Fruit fly (Drosophila melanogaster) whole organism, embryonic: ENCODE measurements around the gene CG14657.

Experiments used
- Asciz ChIP-seq: fragments of 200-800 bp; sonication (Bioruptor generic); optimal IDR thresholded peaks from 2 replicates; lab custom pipeline; 2017; ENCODE audit warnings: missing biosample characterization, mild to moderate bottlenecking, missing genetic modification characterization, missing genetic modification reagents
- B-H2 ChIP-seq: fragments of 200-800 bp; sonication (Bioruptor generic); optimal IDR thresholded peaks from 2 replicates; lab custom pipeline; 2018; ENCODE audit warnings: missing biosample characterization, mild to moderate bottlenecking, missing genetic modification characterization
- CG10462 ChIP-seq: fragments of 200-800 bp; sonication (Bioruptor generic); optimal IDR thresholded peaks from 2 replicates; lab custom pipeline; 2016; ENCODE audit warnings: missing biosample characterization, missing genetic modification characterization
- CG10959 ChIP-seq: fragments of 200-800 bp; sonication (Bioruptor generic); IDR thresholded peaks from 2 replicates; pipeline ENCODE4 v1.3.6; 2022; ENCODE audit warnings: missing biosample characterization, missing genetic modification characterization
- CG14441 ChIP-seq: fragments of 200-800 bp; sonication (Bioruptor generic); IDR thresholded peaks from 2 replicates; pipeline ENCODE4 v1.3.6; 2022; ENCODE audit warnings: missing biosample characterization, missing genetic modification characterization
- CG1647 ChIP-seq: fragments of 200-800 bp; sonication (Bioruptor generic); optimal IDR thresholded peaks from 3 replicates; lab custom pipeline; 2016; ENCODE audit warnings: missing biosample characterization, missing genetic modification characterization
- CG16779 ChIP-seq: fragments of 200-800 bp; sonication (Bioruptor generic); IDR thresholded peaks from 2 replicates; pipeline ENCODE4 v1.3.6; 2022; ENCODE audit warnings: missing biosample characterization, missing genetic modification characterization
- CG17186 ChIP-seq: fragments of 200-800 bp; sonication (Bioruptor generic); optimal IDR thresholded peaks from 3 replicates; lab custom pipeline; 2017; ENCODE audit warnings: missing biosample characterization, missing genetic modification reagents, missing genetic modification characterization
- CG17328 ChIP-seq: fragments of 200-800 bp; sonication (Bioruptor generic); IDR thresholded peaks from 2 replicates; pipeline ENCODE4 v1.3.6; 2022; ENCODE audit warnings: missing biosample characterization, missing genetic modification characterization
- CG17359 ChIP-seq: fragments of 200-800 bp; sonication (Bioruptor generic); optimal IDR thresholded peaks from 3 replicates; lab custom pipeline; 2018; ENCODE audit warnings: missing biosample characterization, mild to moderate bottlenecking, missing genetic modification characterization, moderate library complexity
- CG18476 ChIP-seq: fragments of 200-800 bp; sonication (Bioruptor generic); optimal IDR thresholded peaks from 2 replicates; lab custom pipeline; 2016; ENCODE audit warnings: missing biosample characterization, mild to moderate bottlenecking, missing genetic modification characterization
- CG31441 ChIP-seq: fragments of 200-800 bp; sonication (Bioruptor generic); IDR thresholded peaks from 2 replicates; pipeline ENCODE4 v1.3.6; 2022; ENCODE audit warnings: missing biosample characterization, missing genetic modification characterization
- CG32772 ChIP-seq: fragments of 200-800 bp; sonication (Bioruptor generic); IDR thresholded peaks from 2 replicates; pipeline ENCODE4 v1.3.6; 2022; ENCODE audit warnings: missing biosample characterization, missing genetic modification characterization
- CG3281 ChIP-seq: fragments of 200-800 bp; sonication (Bioruptor generic); optimal IDR thresholded peaks from 3 replicates; lab custom pipeline; 2017; ENCODE audit warnings: missing biosample characterization, mild to moderate bottlenecking, missing genetic modification characterization
- CG34376 ChIP-seq: fragments of 200-800 bp; sonication (Bioruptor generic); optimal IDR thresholded peaks from 2 replicates; lab custom pipeline; 2018; ENCODE audit warnings: missing biosample characterization, mild to moderate bottlenecking, missing genetic modification characterization
- CG6683 ChIP-seq: fragments of 200-800 bp; sonication (Bioruptor generic); optimal IDR thresholded peaks from 2 replicates; lab custom pipeline; 2017; ENCODE audit warnings: missing biosample characterization, mild to moderate bottlenecking, missing genetic modification characterization, missing genetic modification reagents
- CG6765 ChIP-seq: fragments of 200-800 bp; sonication (Bioruptor generic); optimal IDR thresholded peaks from 3 replicates; lab custom pipeline; 2017; ENCODE audit warnings: missing biosample characterization, mild to moderate bottlenecking, missing genetic modification characterization
- CG6854 ChIP-seq: fragments of 200-800 bp; sonication (Bioruptor generic); optimal IDR thresholded peaks from 3 replicates; lab custom pipeline; 2017; ENCODE audit warnings: missing biosample characterization, mild to moderate bottlenecking, missing genetic modification characterization
- CG7271 ChIP-seq: fragments of 200-800 bp; sonication (Bioruptor generic); optimal IDR thresholded peaks from 2 replicates; lab custom pipeline; 2018; ENCODE audit warnings: missing biosample characterization, mild to moderate bottlenecking, missing genetic modification characterization, moderate library complexity
- CG8765 ChIP-seq: fragments of 200-800 bp; sonication (Bioruptor generic); IDR thresholded peaks from 2 replicates; pipeline ENCODE4 v1.3.6; 2022; ENCODE audit warnings: missing biosample characterization, missing genetic modification characterization
- CoRest ChIP-seq: fragments of 200-800 bp; sonication (Bioruptor generic); optimal IDR thresholded peaks from 3 replicates; lab custom pipeline; 2018; ENCODE audit warnings: missing biosample characterization, mild to moderate bottlenecking, missing genetic modification characterization, moderate library complexity
- Deaf1 ChIP-seq: fragments of 200-800 bp; optimal IDR thresholded peaks from 3 replicates; lab custom pipeline; 2019; ENCODE audit warnings: missing biosample characterization, mild to moderate bottlenecking, missing genetic modification characterization, moderate library complexity
- Dip3 ChIP-seq: fragments of 200-800 bp; sonication (Bioruptor generic); optimal IDR thresholded peaks from 3 replicates; lab custom pipeline; 2016; ENCODE audit warnings: missing biosample characterization, missing genetic modification characterization
- Ets65A ChIP-seq: fragments of 200-800 bp; sonication (Bioruptor generic); peaks from one replicate; lab custom pipeline; 2016; ENCODE audit warnings: missing biosample characterization, missing genetic modification characterization
- Hr51 ChIP-seq, 2 experiments: fragments of 200-800 bp; sonication (Bioruptor generic); optimal IDR thresholded peaks; 2 replicates in 1 of 2; 3 replicates in 1 of 2; lab custom pipeline; 2016 to 2018; ENCODE audit warnings: missing biosample characterization in 2 of 2, missing genetic modification characterization in 2 of 2, mild to moderate bottlenecking in 1 of 2, moderate library complexity in 1 of 2
- Hr78 ChIP-seq, 2 experiments: fragments of 200-800 bp in 1 of 2; fragments of >200 bp in 1 of 2; sonication (Bioruptor generic) in 1 of 2; optimal IDR thresholded peaks; 2 replicates each; lab custom pipeline; 2017 to 2019; ENCODE audit warnings: missing biosample characterization in 2 of 2, missing genetic modification characterization in 2 of 2, mild to moderate bottlenecking in 1 of 2, moderate library complexity in 1 of 2
- Mes4 ChIP-seq: fragments of 200-800 bp; sonication (Bioruptor generic); optimal IDR thresholded peaks from 2 replicates; lab custom pipeline; 2016; ENCODE audit warnings: missing biosample characterization, missing genetic modification characterization
- Mrtf ChIP-seq: fragments of 200-800 bp; sonication (Bioruptor generic); IDR thresholded peaks from 3 replicates; pipeline ENCODE4 v1.3.6; 2022; ENCODE audit warnings: missing biosample characterization, missing genetic modification characterization
- Neu2 ChIP-seq: fragments of 200-800 bp; sonication (Bioruptor generic); optimal IDR thresholded peaks from 3 replicates; lab custom pipeline; 2016; ENCODE audit warnings: missing biosample characterization, missing genetic modification characterization, borderline replicate concordance
- Sox100B ChIP-seq: fragments of 200-800 bp; sonication (Bioruptor generic); optimal IDR thresholded peaks from 3 replicates; lab custom pipeline; 2018; ENCODE audit warnings: missing biosample characterization, mild to moderate bottlenecking, missing genetic modification characterization
- Spps ChIP-seq: fragments of 200-800 bp; sonication (Bioruptor generic); optimal IDR thresholded peaks from 2 replicates; lab custom pipeline; 2018; ENCODE audit warnings: missing biosample characterization, mild to moderate bottlenecking, missing genetic modification characterization
- Xbp1 ChIP-seq: fragments of 200-800 bp; sonication (Bioruptor generic); optimal IDR thresholded peaks from 3 replicates; lab custom pipeline; 2016; ENCODE audit warnings: missing biosample characterization, mild to moderate bottlenecking, missing genetic modification characterization
- bab2 ChIP-seq: fragments of 200-800 bp; sonication (Bioruptor generic); optimal IDR thresholded peaks from 2 replicates; lab custom pipeline; 2016; ENCODE audit warnings: missing biosample characterization, missing genetic modification characterization
- cg ChIP-seq: fragments of 200-800 bp; sonication (Bioruptor generic); optimal IDR thresholded peaks from 3 replicates; lab custom pipeline; 2019; ENCODE audit warnings: missing biosample characterization, mild to moderate bottlenecking, missing genetic modification characterization, moderate library complexity
- cwo ChIP-seq: fragments of 200-800 bp; sonication (Bioruptor generic); optimal IDR thresholded peaks from 3 replicates; lab custom pipeline; 2017; ENCODE audit warnings: missing biosample characterization, missing genetic modification characterization, mild to moderate bottlenecking, moderate library complexity, missing genetic modification reagents
- dimm ChIP-seq: fragments of 200-800 bp; sonication (Bioruptor generic); IDR thresholded peaks from 2 replicates; pipeline ENCODE4 v1.3.6; 2022; ENCODE audit warnings: missing biosample characterization, missing genetic modification characterization
- ems ChIP-seq: fragments of 200-800 bp; sonication (Bioruptor generic); optimal IDR thresholded peaks from 3 replicates; lab custom pipeline; 2016; ENCODE audit warnings: missing biosample characterization, missing genetic modification characterization
- fd96Cb ChIP-seq: fragments of 200-800 bp; sonication (Bioruptor generic); optimal IDR thresholded peaks from 2 replicates; lab custom pipeline; 2018; ENCODE audit warnings: missing biosample characterization, mild to moderate bottlenecking, missing genetic modification characterization, moderate library complexity
- gfzf ChIP-seq: fragments of 200-800 bp; sonication (Bioruptor generic); optimal IDR thresholded peaks from 2 replicates; lab custom pipeline; 2016; ENCODE audit warnings: missing biosample characterization, mild to moderate bottlenecking, missing genetic modification characterization, moderate library complexity
- gt ChIP-seq: fragments of 200-800 bp; sonication (Bioruptor generic); IDR thresholded peaks from 2 replicates; pipeline ENCODE4 v1.3.6; 2022; ENCODE audit warnings: missing biosample characterization, missing genetic modification characterization
- ken ChIP-seq: fragments of 200-800 bp; sonication (Bioruptor generic); IDR thresholded peaks from 3 replicates; pipeline ENCODE4 v1.3.6; 2022; ENCODE audit warnings: missing biosample characterization, missing genetic modification characterization
- lilli ChIP-seq: fragments of 200-800 bp; sonication (Bioruptor generic); optimal IDR thresholded peaks from 3 replicates; lab custom pipeline; 2016; ENCODE audit warnings: missing biosample characterization, missing genetic modification characterization
- oc ChIP-seq: fragments of 200-800 bp; sonication (Bioruptor generic); optimal IDR thresholded peaks from 2 replicates; lab custom pipeline; 2018; ENCODE audit warnings: missing biosample characterization, mild to moderate bottlenecking, missing genetic modification characterization, moderate library complexity
- pita ChIP-seq: fragments of 200-800 bp; sonication (Bioruptor generic); optimal IDR thresholded peaks from 2 replicates; lab custom pipeline; 2017; ENCODE audit warnings: missing biosample characterization, mild to moderate bottlenecking, missing genetic modification characterization
- prd ChIP-seq, 3 experiments: fragments of >200 bp in 2 of 3; fragments of 200-800 bp in 1 of 3; sonication (Bioruptor generic) in 1 of 3; optimal IDR thresholded peaks in 2 of 3; IDR thresholded peaks in 1 of 3; 2 replicates in 2 of 3; 3 replicates in 1 of 3; pipeline versions ENCODE4 v1.3.6 to Lab custom; 2017 to 2022; ENCODE audit warnings: missing biosample characterization in 1 of 3, missing genetic modification characterization in 1 of 3
- sisA ChIP-seq: fragments of 200-800 bp; sonication (Bioruptor generic); IDR thresholded peaks from 2 replicates; pipeline ENCODE4 v1.3.6; 2022; ENCODE audit warnings: missing biosample characterization, missing genetic modification characterization
- sqz ChIP-seq: fragments of 200-800 bp; sonication (Bioruptor generic); optimal IDR thresholded peaks from 3 replicates; lab custom pipeline; 2018; ENCODE audit warnings: missing biosample characterization, mild to moderate bottlenecking, missing genetic modification characterization
- ssp ChIP-seq: fragments of 200-800 bp; sonication (Bioruptor generic); IDR thresholded peaks from 2 replicates; pipeline ENCODE4 v1.3.6; 2022; ENCODE audit warnings: missing biosample characterization, missing genetic modification characterization
- stc ChIP-seq: fragments of 200-800 bp; sonication (Bioruptor generic); IDR thresholded peaks from 2 replicates; pipeline ENCODE4 v1.3.6; 2022; ENCODE audit warnings: missing biosample characterization, missing genetic modification characterization
- tup ChIP-seq: fragments of 200-800 bp; sonication (Bioruptor generic); optimal IDR thresholded peaks from 2 replicates; lab custom pipeline; 2016; ENCODE audit warnings: missing biosample characterization, mild to moderate bottlenecking, missing genetic modification characterization, moderate library complexity

CG14657 gene

DNA sequence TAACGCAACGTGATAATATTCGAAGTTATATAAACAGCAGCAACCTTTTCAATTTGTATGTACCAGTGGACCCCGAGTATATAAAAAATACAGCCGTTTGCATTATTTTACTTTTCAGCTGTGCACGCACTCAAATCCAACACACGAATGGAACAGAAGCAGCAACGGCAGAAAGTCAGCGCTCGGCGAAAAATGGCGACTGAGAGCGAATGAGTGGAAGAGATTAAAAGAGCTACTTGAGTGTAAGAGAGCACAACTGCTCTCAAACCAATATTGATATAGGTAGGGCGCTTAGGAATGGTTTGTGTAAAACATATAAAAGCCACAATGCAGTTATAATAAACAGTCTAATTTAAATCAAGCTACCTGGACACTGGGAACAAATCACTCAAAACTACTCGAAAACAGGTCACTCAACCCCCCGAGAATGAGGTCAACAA is 14.9 kb downstream of the CG14657 start (continued):
- no peak for TF ChIP-seq gfzf (GFP tag; lab: Kevin White, UChicago)
- TF ChIP-seq cg (GFP tag; lab: Kevin White, UChicago) = peak; percentile 72
- TF ChIP-seq tup (GFP tag; lab: Kevin White, UChicago) = peak; percentile 13
- no peak for TF ChIP-seq CG10959 (GFP tag; lab: Robert Waterston, UW)
- TF ChIP-seq CG6765 (GFP tag; lab: Kevin White, UChicago) = peak; percentile 86
- TF ChIP-seq Asciz (GFP tag; lab: Kevin White, UChicago) = peak; percentile 82
- peak; percentile 11 for TF ChIP-seq CG17186 (GFP tag; lab: Kevin White, UChicago)
- TF ChIP-seq Xbp1 (GFP tag; lab: Kevin White, UChicago) = peak; percentile 6
- TF ChIP-seq stc (GFP tag; lab: Robert Waterston, UW) = peak; percentile 57; the same call in 1 of the 2 replicates
- no peak for TF ChIP-seq fd96Cb (tag; lab: Kevin White, UChicago)
- TF ChIP-seq CG32772 (GFP tag; lab: Robert Waterston, UW) = no peak
- TF ChIP-seq ems (GFP tag; lab: Kevin White, UChicago) = no peak
- no peak for TF ChIP-seq CG16779 (GFP tag; lab: Robert Waterston, UW)
- TF ChIP-seq oc (tag; lab: Kevin White, UChicago) = peak; percentile 41
- TF ChIP-seq Neu2 (GFP tag; lab: Kevin White, UChicago) = no peak
- peak; percentile 78 for TF ChIP-seq CG6854 (GFP tag; lab: Kevin White, UChicago)
- TF ChIP-seq B-H2 (GFP tag; lab: Kevin White, UChicago) = peak; percentile 45
- peak; percentile 66 for TF ChIP-seq CG3281
- TF ChIP-seq dimm = no peak
- TF ChIP-seq CoRest (tag; lab: Kevin White, UChicago) = peak; percentile 1
- TF ChIP-seq CG14441 (GFP tag; lab: Robert Waterston, UW) = 0 out of 2 replicates have a peak, but pooled peaks have one; percentile 18
- no peak for TF ChIP-seq pita
- no peak for TF ChIP-seq Hr78 (GFP tag; optimal IDR thresholded peaks at IDR 0.05; lab: Kevin White, UChicago)
- peak; percentile 30; the same call in 1 of the 2 replicates for TF ChIP-seq CG17328 (GFP tag; lab: Robert Waterston, UW)
- TF ChIP-seq Hr51 (GFP tag; optimal IDR thresholded peaks at IDR 0.05; lab: Kevin White, UChicago) = peak; percentile 11 to 73
- peak; percentile 55 for TF ChIP-seq CG1647 (GFP tag; lab: Kevin White, UChicago)
- TF ChIP-seq Mes4 (GFP tag; lab: Kevin White, UChicago) = peak; percentile 73
- TF ChIP-seq CG8765 = no peak
- TF ChIP-seq CG18476 (GFP tag; lab: Kevin White, UChicago) = peak; percentile 43
- TF ChIP-seq bab2 (GFP tag; lab: Kevin White, UChicago) = peak; percentile 77
- TF ChIP-seq CG17359 (tag; lab: Kevin White, UChicago) = peak; percentile 78
- TF ChIP-seq CG6683 (GFP tag; lab: Kevin White, UChicago) = peak; percentile 59
- TF ChIP-seq Dip3 (GFP tag; lab: Kevin White, UChicago) = no peak
- TF ChIP-seq Mrtf = no peak
- TF ChIP-seq sqz (GFP tag; lab: Kevin White, UChicago) = peak; percentile 73
- no peak for TF ChIP-seq sisA
- TF ChIP-seq Sox100B (GFP tag; lab: Kevin White, UChicago) = peak; percentile 74
- no peak for TF ChIP-seq prd (optimal IDR thresholded peaks at IDR 0.05; lab: Kevin White, UChicago)
- no peak for TF ChIP-seq prd (GFP tag; IDR thresholded peaks at IDR 0.05; lab: Robert Waterston, UW)
- no peak for TF ChIP-seq gt (GFP tag; lab: Robert Waterston, UW)
- TF ChIP-seq lilli (GFP tag; lab: Kevin White, UChicago) = peak; percentile 1
- peak; percentile 70 for TF ChIP-seq CG31441 (GFP tag; lab: Robert Waterston, UW)
- no peak for TF ChIP-seq Ets65A (GFP tag; lab: Kevin White, UChicago)
- no peak for TF ChIP-seq CG7271
- TF ChIP-seq cwo (GFP tag; lab: Kevin White, UChicago) = peak; percentile 46
- peak; percentile 85 for TF ChIP-seq CG34376 (GFP tag; lab: Kevin White, UChicago)
- TF ChIP-seq ken (GFP tag; lab: Robert Waterston, UW) = no peak
- TF ChIP-seq Deaf1 (tag; lab: Kevin White, UChicago) = peak; percentile 81
- peak; percentile 34 for TF ChIP-seq CG10462 (GFP tag; lab: Kevin White, UChicago)
- TF ChIP-seq Spps = peak; percentile 5
- TF ChIP-seq ssp (GFP tag; lab: Robert Waterston, UW) = no peak
